Worm (Caenorhabditis elegans): ENCODE results near the gene cdgs-1.
A peak's percentile ranks its signal among the peaks of the same experiment; 100 is the strongest.

DNA sequence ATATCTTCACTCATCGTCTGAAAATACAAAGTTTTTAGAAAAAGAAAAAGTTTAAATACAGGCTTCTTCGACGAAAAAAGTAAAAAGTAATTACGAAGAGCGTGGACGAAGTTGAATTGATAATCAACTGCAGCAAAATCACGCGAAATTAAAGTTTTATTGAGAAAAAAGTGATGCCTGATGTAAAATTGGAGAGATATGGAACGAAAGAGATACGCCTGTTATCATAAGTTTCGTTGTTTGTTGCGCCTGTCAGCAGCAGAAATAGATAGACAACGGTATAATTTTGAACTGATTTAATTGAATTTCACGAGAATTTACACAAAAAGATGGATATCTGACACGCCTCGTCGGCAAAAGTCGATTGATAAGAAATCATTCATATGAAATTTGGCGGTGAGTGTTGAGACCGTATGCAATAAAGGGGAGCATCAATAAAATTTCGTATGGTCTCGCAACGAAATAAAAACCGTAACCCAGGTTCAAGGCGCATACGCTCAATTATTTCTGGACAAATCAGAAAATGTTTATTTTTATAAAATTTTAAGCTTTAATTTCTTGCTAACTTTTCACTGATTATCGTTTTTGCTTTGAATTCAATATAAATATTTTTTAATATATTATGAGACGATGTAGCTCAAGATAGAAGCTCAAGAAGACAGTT is 13.9 kb upstream of the cdgs-1 start, which contains the start of gene C06A6.4:
- TF ChIP-seq W03F9.2 (tag; optimal IDR thresholded peaks at IDR 0.05) (peak; percentile 61), him-1 (tag; optimal IDR thresholded peaks at IDR 0.05) (no peak), dao-5 (tag; optimal IDR thresholded peaks at IDR 0.05) (no peak)
